Worm (Caenorhabditis elegans): Measurements from ENCODE around the gene mcd-1.
A peak's percentile ranks its signal among the peaks of the same experiment; 100 is the strongest.

DNA sequence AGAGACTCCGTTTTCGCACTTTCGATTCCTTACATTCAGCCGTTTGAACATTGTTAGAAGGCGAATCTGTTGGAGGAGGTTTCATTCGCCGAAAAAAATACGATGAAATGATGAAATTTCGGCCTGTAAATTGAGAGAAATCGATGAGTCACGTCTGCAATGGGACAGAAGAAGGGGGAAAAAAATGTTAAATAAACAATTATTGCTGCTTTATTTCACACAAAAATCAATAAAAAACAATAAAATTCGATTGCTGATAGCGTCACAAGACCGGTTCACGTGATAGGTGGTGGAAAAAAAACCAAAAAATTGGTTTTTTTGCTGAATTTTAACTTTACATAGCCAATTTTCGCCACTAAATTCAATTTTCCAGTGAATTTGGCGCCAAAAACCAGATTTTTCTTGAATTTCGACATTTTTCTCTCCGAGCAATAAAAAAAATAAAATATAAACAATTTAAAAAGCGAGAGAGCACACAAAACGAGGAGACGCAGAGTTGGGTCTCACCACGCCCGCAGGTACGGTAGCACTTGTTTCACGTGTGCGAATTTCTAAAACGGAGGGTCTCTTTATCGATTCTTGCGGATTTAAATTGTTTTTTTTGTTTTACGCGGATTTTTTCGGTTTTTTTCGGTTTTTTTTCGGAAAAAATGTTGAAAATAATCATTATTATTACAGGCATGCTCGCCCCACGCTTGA, 16.0 kb upstream of the mcd-1 start, which contains the start of the genes cup-14 and ndub-8:
- TF ChIP-seq lin-39 (tag; optimal IDR thresholded peaks at IDR 0.05) = peak; percentile 88
- no peak for TF ChIP-seq nhr-43 (tag; optimal IDR thresholded peaks at IDR 0.05; ENCODE audit: poor library complexity, severe bottlenecking)
- no peak for TF ChIP-seq nhr-237 (tag; optimal IDR thresholded peaks at IDR 0.05)
- peak; percentile 34 for TF ChIP-seq pqm-1 (tag; optimal IDR thresholded peaks at IDR 0.05)
- no peak for TF ChIP-seq unc-62 (GFP tag; optimal IDR thresholded peaks at IDR 0.05)
- TF ChIP-seq elt-1 (tag; optimal IDR thresholded peaks at IDR 0.05) = no peak
- peak; percentile 83 for TF ChIP-seq nhr-77 (tag; optimal IDR thresholded peaks at IDR 0.05)

Data from whole organism, L3 larva.